Fruit fly (Drosophila melanogaster): ENCODE data around the gene scf.

scf gene

dm6 chr3L:1319097-1319725 is 20.7 kb downstream of the scf start (continued):
- no peak for TF ChIP-seq tll (GFP tag; optimal IDR thresholded peaks at IDR 0.05)
- TF ChIP-seq fd96Cb (tag; optimal IDR thresholded peaks at IDR 0.05), result peak; percentile 87
- TF ChIP-seq CG2199 (GFP tag; IDR thresholded peaks at IDR 0.05), result no peak; the same call in 2 of the 3 replicates
- peak; percentile 83 for TF ChIP-seq Optix (GFP tag; IDR thresholded peaks at IDR 0.05)
- no peak for TF ChIP-seq Vsx1 (GFP tag; optimal IDR thresholded peaks at IDR 0.05)
- TF ChIP-seq CG16815 (GFP tag; optimal IDR thresholded peaks at IDR 0.05), result peak; percentile 32
- no peak; the same call in 1 of the 2 replicates for TF ChIP-seq CG8765 (GFP tag; IDR thresholded peaks at IDR 0.05)
- no peak for TF ChIP-seq Neu2 (GFP tag; optimal IDR thresholded peaks at IDR 0.05; ENCODE audit: borderline replicate concordance)
- no peak for TF ChIP-seq MESR4 (GFP tag; optimal IDR thresholded peaks at IDR 0.05)
- TF ChIP-seq CG1233 (GFP tag; optimal IDR thresholded peaks at IDR 0.05), result peak; percentile 64
- no peak for TF ChIP-seq CG13624 (GFP tag; optimal IDR thresholded peaks at IDR 0.05)
- peak; percentile 65 for TF ChIP-seq CG18476 (GFP tag; optimal IDR thresholded peaks at IDR 0.05)
- TF ChIP-seq MBD-R2 (GFP tag; IDR thresholded peaks at IDR 0.05), result no peak
- peak; percentile 92 for TF ChIP-seq CG17359 (tag; optimal IDR thresholded peaks at IDR 0.05)
- peak; percentile 89 for TF ChIP-seq Xrp1 (GFP tag; IDR thresholded peaks at IDR 0.05)
- TF ChIP-seq CG12942 (GFP tag; optimal IDR thresholded peaks at IDR 0.05), result peak; percentile 68
- no peak for TF ChIP-seq knrl (GFP tag; IDR thresholded peaks at IDR 0.05; ENCODE audit: partially characterized antibody)
- TF ChIP-seq crp (GFP tag; optimal IDR thresholded peaks at IDR 0.05), result peak in 1 of 2 experiments; percentile 23
- TF ChIP-seq trh (GFP tag; optimal IDR thresholded peaks at IDR 0.05), result peak; percentile 63
- TF ChIP-seq CG5953 (GFP tag; IDR thresholded peaks at IDR 0.05), result peak; percentile 80
- TF ChIP-seq Ets97D (GFP tag; optimal IDR thresholded peaks at IDR 0.05), result no peak
- TF ChIP-seq sim (GFP tag; IDR thresholded peaks at IDR 0.05), result peak; percentile 54; the same call in 1 of the 2 replicates
- TF ChIP-seq CG13424 (tag; optimal IDR thresholded peaks at IDR 0.05), result peak; percentile 81
- no peak for TF ChIP-seq ftz-f1 (GFP tag; optimal IDR thresholded peaks at IDR 0.05)
- no peak for TF ChIP-seq Kr (GFP tag; optimal IDR thresholded peaks at IDR 0.05)
- TF ChIP-seq HLH54F (GFP tag; optimal IDR thresholded peaks at IDR 0.05), result peak; percentile 62
- peak; percentile 82 for TF ChIP-seq ind (GFP tag; optimal IDR thresholded peaks at IDR 0.05)
- peak; percentile 42 for TF ChIP-seq CG30431 (GFP tag; optimal IDR thresholded peaks at IDR 0.05)
- TF ChIP-seq gcm2 (GFP tag; optimal IDR thresholded peaks at IDR 0.05), result peak; percentile 64
- TF ChIP-seq Gug (GFP tag; IDR thresholded peaks at IDR 0.05), result peak; percentile 60; the same call in 3 of the 4 replicates
- peak; percentile 40 for TF ChIP-seq tio (GFP tag; optimal IDR thresholded peaks at IDR 0.05)
- peak; percentile 66 for TF ChIP-seq CG7556 (GFP tag; optimal IDR thresholded peaks at IDR 0.05)
- TF ChIP-seq Med (GFP tag), result peak; percentile 78
- TF ChIP-seq Elba2 (GFP tag; optimal IDR thresholded peaks at IDR 0.05), result no peak
- TF ChIP-seq jigr1 (GFP tag; IDR thresholded peaks at IDR 0.05), result 0 out of 3 replicates have a peak, but pooled peaks have one; percentile 48
- TF ChIP-seq pzg (GFP tag; optimal IDR thresholded peaks at IDR 0.05), result no peak
- TF ChIP-seq Hmx (GFP tag; optimal IDR thresholded peaks at IDR 0.05), result no peak
- no peak for TF ChIP-seq nerfin-2 (GFP tag; IDR thresholded peaks at IDR 0.05; ENCODE audit: partially characterized antibody)
- TF ChIP-seq CG15011 (GFP tag; optimal IDR thresholded peaks at IDR 0.05), result no peak
- TF ChIP-seq fru (optimal IDR thresholded peaks at IDR 0.05), result no peak
- TF ChIP-seq gce (GFP tag; IDR thresholded peaks at IDR 0.05), result peak; percentile 86
- TF ChIP-seq C15 (GFP tag; IDR thresholded peaks at IDR 0.05), result peak; percentile 35; the same call in 1 of the 3 replicates
- TF ChIP-seq CG17361 (GFP tag; IDR thresholded peaks at IDR 0.05), result peak; percentile 79
- TF ChIP-seq Sox100B (GFP tag; optimal IDR thresholded peaks at IDR 0.05), result peak; percentile 75
- peak; percentile 47; the same call in 1 of the 2 replicates for TF ChIP-seq Atf6 (GFP tag; IDR thresholded peaks at IDR 0.05)
- TF ChIP-seq CG2120 (GFP tag; optimal IDR thresholded peaks at IDR 0.05), result peak; percentile 16
- TF ChIP-seq CG3163 (GFP tag; optimal IDR thresholded peaks at IDR 0.05), result peak; percentile 27
- TF ChIP-seq CG10431 (GFP tag; optimal IDR thresholded peaks at IDR 0.05), result no peak
- no peak for TF ChIP-seq Bgb (GFP tag; IDR thresholded peaks at IDR 0.05; ENCODE audit: partially characterized antibody)
- peak; percentile 54 for TF ChIP-seq scrt (GFP tag; optimal IDR thresholded peaks at IDR 0.05)
